Worm (Caenorhabditis elegans) whole organism, mixed stage, embryonic: ENCODE results near the gene F10D7.5.

Source experiments
- M03D4.4 ChIP-seq: sonication (generic microtip); optimal IDR thresholded peaks from 2 replicates; lab custom pipeline; 2017; ENCODE audit warnings: mild to moderate bottlenecking, missing genetic modification characterization, missing compliant biosample characterization
- bed-3 ChIP-seq: fragments of 200-800 bp; sonication (Bioruptor generic); optimal IDR thresholded peaks from 3 replicates; lab custom pipeline; 2018; ENCODE audit warnings: mild to moderate bottlenecking, missing genetic modification characterization, moderate library complexity, missing compliant biosample characterization
- blmp-1 ChIP-seq: fragments of 150-350 bp; optimal IDR thresholded peaks from 2 replicates; lab custom pipeline; 2014; ENCODE audit warnings: missing biosample characterization, missing genetic modification characterization
- ceh-39 ChIP-seq: fragments of 150-350 bp; optimal IDR thresholded peaks from 2 replicates; lab custom pipeline; 2014; ENCODE audit warnings: missing biosample characterization, missing genetic modification characterization
- ceh-43 ChIP-seq: fragments of 200-800 bp; sonication (Bioruptor generic); optimal IDR thresholded peaks from 2 replicates; lab custom pipeline; 2018; ENCODE audit warnings: mild to moderate bottlenecking, missing genetic modification characterization, moderate library complexity, missing compliant biosample characterization
- ceh-83 ChIP-seq: fragments of 200-800 bp; sonication (Bioruptor generic); optimal IDR thresholded peaks from 2 replicates; lab custom pipeline; 2018; ENCODE audit warnings: mild to moderate bottlenecking, missing genetic modification characterization, missing compliant biosample characterization
- ces-1 ChIP-seq: fragments of 150-350 bp; optimal IDR thresholded peaks from 2 replicates; lab custom pipeline; 2014; ENCODE audit warnings: missing biosample characterization, missing genetic modification reagents, missing genetic modification characterization
- cnd-1 ChIP-seq: fragments of 200-800 bp; sonication (Bioruptor generic); optimal IDR thresholded peaks from 2 replicates; lab custom pipeline; 2018; ENCODE audit warnings: mild to moderate bottlenecking, missing genetic modification characterization, missing compliant biosample characterization
- elt-1 ChIP-seq: sonication (generic microtip); optimal IDR thresholded peaks from 2 replicates; lab custom pipeline; 2017; ENCODE audit warnings: missing genetic modification characterization, mild to moderate bottlenecking, missing compliant biosample characterization, antibody characterized with exemption, moderate library complexity, borderline replicate concordance; ENCODE audit not compliant: insufficient read depth
- elt-3 ChIP-seq: fragments of 150-350 bp; optimal IDR thresholded peaks from 2 replicates; lab custom pipeline; 2014; ENCODE audit warnings: missing biosample characterization, missing genetic modification characterization
- flh-1 ChIP-seq: fragments of 200-800 bp; sonication (Bioruptor generic); optimal IDR thresholded peaks from 2 replicates; lab custom pipeline; 2018; ENCODE audit warnings: mild to moderate bottlenecking, missing genetic modification characterization, moderate library complexity, missing compliant biosample characterization
- ham-2 ChIP-seq: fragments of 200-800 bp; sonication (Bioruptor generic); optimal IDR thresholded peaks from 2 replicates; lab custom pipeline; 2018; ENCODE audit warnings: mild to moderate bottlenecking, missing genetic modification characterization, missing compliant biosample characterization
- hlh-1 ChIP-seq: fragments of 150-350 bp; optimal IDR thresholded peaks from 2 replicates; lab custom pipeline; 2014; ENCODE audit warnings: missing biosample characterization, missing genetic modification reagents, missing genetic modification characterization
- lin-13 ChIP-seq: fragments of 150-350 bp; optimal IDR thresholded peaks from 2 replicates; lab custom pipeline; 2014; ENCODE audit warnings: missing biosample characterization, missing genetic modification characterization
- lin-32 ChIP-seq: fragments of 200-800 bp; sonication (Bioruptor generic); optimal IDR thresholded peaks from 2 replicates; lab custom pipeline; 2018; ENCODE audit warnings: mild to moderate bottlenecking, missing genetic modification characterization, missing compliant biosample characterization
- mab-5 ChIP-seq: fragments of 150-350 bp; optimal IDR thresholded peaks from 2 replicates; lab custom pipeline; 2014; ENCODE audit warnings: missing biosample characterization, missing genetic modification characterization
- mep-1 ChIP-seq: fragments of 150-350 bp; optimal IDR thresholded peaks from 2 replicates; lab custom pipeline; 2017; ENCODE audit warnings: missing biosample characterization, missing genetic modification reagents, missing genetic modification characterization, inconsistent platforms
- mls-2 ChIP-seq: sonication (generic microtip); optimal IDR thresholded peaks from 2 replicates; lab custom pipeline; 2016; ENCODE audit warnings: mild to moderate bottlenecking, missing genetic modification characterization, moderate library complexity, missing compliant biosample characterization
- nhr-12 ChIP-seq: fragments of 150-350 bp; optimal IDR thresholded peaks from 2 replicates; lab custom pipeline; 2014; ENCODE audit warnings: missing biosample characterization, missing genetic modification characterization
- nhr-237 ChIP-seq: fragments of 150-350 bp; optimal IDR thresholded peaks from 2 replicates; lab custom pipeline; 2014; ENCODE audit warnings: missing biosample characterization, missing genetic modification characterization
- nhr-28 ChIP-seq: fragments of 150-350 bp; optimal IDR thresholded peaks from 2 replicates; lab custom pipeline; 2014; ENCODE audit warnings: missing biosample characterization, missing genetic modification characterization
- nhr-76 ChIP-seq: sonication (generic microtip); optimal IDR thresholded peaks from 2 replicates; lab custom pipeline; 2017; ENCODE audit warnings: missing biosample characterization, missing genetic modification characterization
- pha-4 ChIP-seq: fragments of 150-350 bp; optimal IDR thresholded peaks from 2 replicates; lab custom pipeline; 2018; ENCODE audit warnings: missing biosample characterization, missing genetic modification reagents, missing genetic modification characterization
- sem-2 ChIP-seq: fragments of 200-800 bp; sonication (Bioruptor generic); optimal IDR thresholded peaks from 2 replicates; lab custom pipeline; 2018; ENCODE audit warnings: mild to moderate bottlenecking, missing genetic modification characterization, missing compliant biosample characterization
- snpc-4 ChIP-seq: fragments of 150-350 bp; optimal IDR thresholded peaks from 2 replicates; lab custom pipeline; 2014; ENCODE audit warnings: missing biosample characterization, missing genetic modification characterization
- sptf-1 ChIP-seq: sonication (generic microtip); optimal IDR thresholded peaks from 2 replicates; lab custom pipeline; 2017; ENCODE audit warnings: mild to moderate bottlenecking, missing genetic modification characterization, moderate library complexity, missing compliant biosample characterization
- tbx-8 ChIP-seq: fragments of 200-800 bp; sonication (Bioruptor generic); optimal IDR thresholded peaks from 2 replicates; lab custom pipeline; 2018; ENCODE audit warnings: mild to moderate bottlenecking, missing genetic modification characterization, moderate library complexity, missing compliant biosample characterization
- unc-39 ChIP-seq: fragments of 150-350 bp; optimal IDR thresholded peaks from 2 replicates; lab custom pipeline; 2014; ENCODE audit warnings: missing biosample characterization, missing genetic modification characterization
- unc-62 ChIP-seq: fragments of 150-350 bp; optimal IDR thresholded peaks from 2 replicates; lab custom pipeline; 2014; ENCODE audit warnings: missing biosample characterization, missing genetic modification reagents, missing genetic modification characterization
- zip-8 ChIP-seq: fragments of 150-350 bp; optimal IDR thresholded peaks from 2 replicates; lab custom pipeline; 2014; ENCODE audit warnings: missing biosample characterization, missing genetic modification characterization

The F10D7.5 gene

ce11 chrX:17379675-17380074 lies 11.7 kb downstream of the F10D7.5 start, which contains the start of gene F10D7.10:
Gene F10D7.10, minus strand, starts transcription at chrX:17379775.
- TF ChIP-seq M03D4.4 (tag; lab: Kevin White, UChicago) = no peak
- no peak for TF ChIP-seq unc-62
- no peak for TF ChIP-seq elt-1 (tag; lab: Kevin White, UChicago)
- no peak for TF ChIP-seq mab-5
- no peak for TF ChIP-seq lin-13

- TF ChIP-seq ces-1 (GFP tag; lab: Kevin White, UChicago) = no peak
- no peak for TF ChIP-seq ceh-43 (GFP tag; lab: Kevin White, UChicago)
- no peak for TF ChIP-seq bed-3 (GFP tag; lab: Kevin White, UChicago)
- no peak for TF ChIP-seq ceh-83
- TF ChIP-seq unc-62 = no peak
- TF ChIP-seq ceh-39 (tag; lab: Kevin White, UChicago) = no peak
- no peak for TF ChIP-seq elt-3 (tag; lab: Kevin White, UChicago)
- TF ChIP-seq blmp-1 (tag; lab: Kevin White, UChicago) = no peak
- no peak for TF ChIP-seq lin-32 (GFP tag; lab: Kevin White, UChicago)
- TF ChIP-seq elt-1 (tag; lab: Kevin White, UChicago) = no peak
- TF ChIP-seq hlh-1 (tag; lab: Kevin White, UChicago) = no peak
- TF ChIP-seq lin-13 = no peak
- no peak for TF ChIP-seq ham-2 (GFP tag; lab: Kevin White, UChicago)
- no peak for TF ChIP-seq nhr-237
- TF ChIP-seq pha-4 (tag; lab: Kevin White, UChicago) = no peak
Measured at ce11 chrX:17378996-17379395, 12.4 kb downstream of the F10D7.5 start.

ce11 chrX:17375877-17376276 lies 15.5 kb downstream of the F10D7.5 start:
- no peak for TF ChIP-seq flh-1 (GFP tag; lab: Kevin White, UChicago)
- TF ChIP-seq elt-3 (tag; lab: Kevin White, UChicago) = no peak
- TF ChIP-seq unc-39 = no peak
- TF ChIP-seq mep-1 (tag; lab: Kevin White, UChicago) = no peak
- no peak for TF ChIP-seq snpc-4 (tag; lab: Kevin White, UChicago)
- TF ChIP-seq lin-13 = no peak
- TF ChIP-seq sem-2 (GFP tag; lab: Kevin White, UChicago) = no peak
- no peak for TF ChIP-seq ces-1 (GFP tag; lab: Kevin White, UChicago)
- no peak for TF ChIP-seq ham-2 (GFP tag; lab: Kevin White, UChicago)
- no peak for TF ChIP-seq hlh-1 (tag; lab: Kevin White, UChicago)
- no peak for TF ChIP-seq nhr-28 (tag; lab: Kevin White, UChicago)
- no peak for TF ChIP-seq sptf-1
- TF ChIP-seq, all 35 proteins: peak for 0

- TF ChIP-seq unc-39 = no peak
- TF ChIP-seq nhr-12 (tag; lab: Kevin White, UChicago) = no peak
- no peak for TF ChIP-seq nhr-76 (tag; lab: Kevin White, UChicago)
- no peak for TF ChIP-seq mep-1 (tag; lab: Kevin White, UChicago)
- TF ChIP-seq mls-2 (tag; lab: Kevin White, UChicago) = no peak
- TF ChIP-seq tbx-8 = no peak
- TF ChIP-seq zip-8 (tag; lab: Kevin White, UChicago) = no peak
- TF ChIP-seq cnd-1 (tag; lab: Kevin White, UChicago) = no peak
- no peak for TF ChIP-seq ces-1 (GFP tag; lab: Kevin White, UChicago)
- TF ChIP-seq mab-5 = no peak
Measured at ce11 chrX:17374534-17374933, 16.9 kb downstream of the F10D7.5 start, which contains the start of gene F10D7.3. Gene F10D7.3, minus strand, starts transcription at chrX:17374634.

ce11 chrX:17373955-17374354 lies 17.5 kb downstream of the F10D7.5 start:
- TF ChIP-seq nhr-28 (tag; lab: Kevin White, UChicago) (no peak), unc-62 (peak; percentile 64)
- TF ChIP-seq, all 35 proteins: peak for 1

- TF ChIP-seq bed-3 (GFP tag; lab: Kevin White, UChicago) = no peak
- TF ChIP-seq ham-2 (GFP tag; lab: Kevin White, UChicago) = peak; percentile 45
Measured at ce11 chrX:17369514-17369913, 21.9 kb downstream of the F10D7.5 start.
